Fruit fly (Drosophila melanogaster) whole organism, prepupa: ENCODE measurements around the gene Snx1.

ENCODE experiments used
- CG3919 ChIP-seq: fragments of 200-800 bp; sonication (Bioruptor generic); optimal IDR thresholded peaks from 3 replicates; lab custom pipeline; 2016; ENCODE audit warnings: missing biosample characterization, missing genetic modification characterization
- CG7368 ChIP-seq: fragments of 200-800 bp; sonication (Bioruptor generic); optimal IDR thresholded peaks from 3 replicates; lab custom pipeline; 2016; ENCODE audit warnings: missing biosample characterization, missing genetic modification characterization
- CG9139 ChIP-seq: fragments of 200-800 bp; sonication (Bioruptor generic); optimal IDR thresholded peaks from 3 replicates; lab custom pipeline; 2017; ENCODE audit warnings: missing biosample characterization, mild to moderate bottlenecking, missing genetic modification characterization
- Hr38 ChIP-seq: sonication (Bioruptor generic); optimal IDR thresholded peaks from 2 replicates; lab custom pipeline; 2016; ENCODE audit warnings: missing biosample characterization, missing genetic modification characterization
- OdsH ChIP-seq: fragments of 200-800 bp; sonication (Bioruptor generic); optimal IDR thresholded peaks from 3 replicates; lab custom pipeline; 2016; ENCODE audit warnings: missing biosample characterization, missing genetic modification characterization
- Sox14 ChIP-seq: fragments of 200-800 bp; sonication (Bioruptor generic); optimal IDR thresholded peaks from 3 replicates; lab custom pipeline; 2016; ENCODE audit warnings: missing biosample characterization, missing genetic modification characterization
- spab ChIP-seq: fragments of 200-800 bp; sonication (Bioruptor generic); optimal IDR thresholded peaks from 2 replicates; lab custom pipeline; 2017; ENCODE audit warnings: missing biosample characterization, mild to moderate bottlenecking, missing genetic modification characterization, missing genetic modification reagents
- topi ChIP-seq: fragments of 200-800 bp; sonication (Bioruptor generic); optimal IDR thresholded peaks from 3 replicates; lab custom pipeline; 2016; ENCODE audit warnings: missing biosample characterization, missing genetic modification characterization

DNA sequence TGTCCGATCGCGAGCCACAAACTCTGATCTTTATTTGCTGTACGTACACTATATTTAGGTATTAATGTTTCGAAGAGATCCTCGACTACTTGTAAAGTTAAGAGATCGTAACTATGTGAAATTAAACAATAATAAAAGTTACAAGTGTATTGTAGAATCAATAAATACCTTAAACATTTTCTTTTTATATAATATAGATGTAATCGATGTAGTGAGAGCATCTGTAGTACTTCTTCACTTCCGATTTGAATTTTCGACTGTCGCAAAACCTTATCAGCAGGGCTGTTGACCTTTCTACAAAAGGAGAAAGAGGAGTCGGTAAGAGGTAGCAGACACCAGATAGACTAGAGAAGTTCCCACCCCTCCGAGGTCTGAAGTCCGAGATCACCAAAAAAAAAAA lies 25.7 kb downstream of the Snx1 start:
- TF ChIP-seq Sox14 (GFP tag; lab: Kevin White, UChicago) = no peak
- TF ChIP-seq CG7368 = no peak
- TF ChIP-seq topi (GFP tag; lab: Kevin White, UChicago) = peak; percentile 27
- no peak for TF ChIP-seq CG9139
- no peak for TF ChIP-seq OdsH
- no peak for TF ChIP-seq Hr38
- TF ChIP-seq spab = no peak
- TF ChIP-seq CG3919 = no peak
